Worm (Caenorhabditis elegans): ENCODE data around the gene sdha-1.

DNA sequence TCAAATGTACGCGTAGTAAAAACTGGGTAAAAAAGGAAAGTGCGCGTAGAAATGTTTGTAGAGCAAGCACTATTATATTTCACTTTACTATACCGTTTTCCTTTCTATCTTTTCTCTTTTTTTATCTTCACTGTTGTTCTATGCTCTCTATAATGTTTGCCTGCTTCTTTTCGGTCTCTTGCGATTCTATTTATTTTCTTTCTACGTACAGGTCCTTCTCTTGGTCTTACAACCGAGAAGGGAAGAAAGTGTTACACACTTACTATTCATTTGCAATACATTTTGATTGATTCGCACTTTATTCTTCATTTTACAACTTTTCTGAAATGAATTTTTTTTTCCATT, 18.6 kb upstream of the sdha-1 start:
- TF ChIP-seq tbx-11 (GFP tag; IDR thresholded peaks at IDR 0.05) (no peak), ceh-13 (GFP tag; optimal IDR thresholded peaks at IDR 0.05) (no peak), pes-1 (GFP tag; IDR thresholded peaks at IDR 0.05) (no peak), F13C5.2 (tag; optimal IDR thresholded peaks at IDR 0.05) (no peak), ama-1 (optimal IDR thresholded peaks at IDR 0.05) (no peak), ets-7 (tag; optimal IDR thresholded peaks at IDR 0.05) (no peak)
